ENCODE assay signal across 1 worm cellular context in genomic region chrII:11635745-11636161, ce11.
TF ChIP-seq lines count a peak whose summit lies in the region.

No protein-coding gene starts in this region.

TF ChIP-seq in whole organism, L4 larva, 104 proteins besides CTCF, POLR2A, EP300 and RAD21 (continued from another document):
- peak; percentile 25 for TF ChIP-seq pqm-1 (tag; optimal IDR thresholded peaks at IDR 0.05; lab: Kevin White, UChicago)
- 0 out of 2 replicates have a peak, but pooled peaks have one; percentile 28 for TF ChIP-seq snpc-1.2 (GFP tag; IDR thresholded peaks at IDR 0.05; lab: Robert Waterston, UW)
- TF ChIP-seq lin-38 (GFP tag; IDR thresholded peaks at IDR 0.05; lab: Robert Waterston, UW): peak; percentile 45; the same call in 1 of the 2 replicates
- 0 out of 2 replicates have a peak, but pooled peaks have one; percentile 21 for TF ChIP-seq F44E2.7 (GFP tag; IDR thresholded peaks at IDR 0.05; lab: Robert Waterston, UW)
- TF ChIP-seq egl-27 (tag; optimal IDR thresholded peaks at IDR 0.05; lab: Kevin White, UChicago): no peak
- TF ChIP-seq jun-1 (tag; optimal IDR thresholded peaks at IDR 0.05; lab: Kevin White, UChicago): peak; percentile 81
- 0 out of 2 replicates have a peak, but pooled peaks have one; percentile 15 for TF ChIP-seq lin-1 (GFP tag; IDR thresholded peaks at IDR 0.05; lab: Robert Waterston, UW)
- peak; percentile 64 for TF ChIP-seq fos-1 (tag; optimal IDR thresholded peaks at IDR 0.05; lab: Kevin White, UChicago)
- TF ChIP-seq spr-3 (GFP tag; optimal IDR thresholded peaks at IDR 0.05; lab: Kevin White, UChicago): no peak
- peak; percentile 25 for TF ChIP-seq nhr-10 (tag; optimal IDR thresholded peaks at IDR 0.05; lab: Kevin White, UChicago)
- TF ChIP-seq Y75B8A.6 (GFP tag; IDR thresholded peaks at IDR 0.05; lab: Robert Waterston, UW): 0 out of 2 replicates have a peak, but pooled peaks have one; percentile 64
- no peak for TF ChIP-seq F10B5.3 (tag; optimal IDR thresholded peaks at IDR 0.05; lab: Kevin White, UChicago)
- no peak for TF ChIP-seq lin-29 (GFP tag; IDR thresholded peaks at IDR 0.05; lab: Robert Waterston, UW)
- peak; percentile 45; the same call in 1 of the 2 replicates for TF ChIP-seq saeg-2 (GFP tag; IDR thresholded peaks at IDR 0.05; lab: Robert Waterston, UW)
- TF ChIP-seq ceh-20 (GFP tag; IDR thresholded peaks at IDR 0.05; lab: Robert Waterston, UW): 0 out of 2 replicates have a peak, but pooled peaks have one; percentile 6
- TF ChIP-seq nhr-6 (tag; optimal IDR thresholded peaks at IDR 0.05; lab: Kevin White, UChicago): peak; percentile 96
- no peak for TF ChIP-seq skn-1 (tag; optimal IDR thresholded peaks at IDR 0.05; lab: Kevin White, UChicago)
- peak; percentile 96 for TF ChIP-seq aha-1 (tag; lab: Kevin White, UChicago)
- no peak for TF ChIP-seq zag-1 (tag; optimal IDR thresholded peaks at IDR 0.05; lab: Kevin White, UChicago)
- no peak for TF ChIP-seq mdt-29 (GFP tag; IDR thresholded peaks at IDR 0.05; lab: Robert Waterston, UW)
- peak; percentile 37 for TF ChIP-seq fkh-10 (GFP tag; optimal IDR thresholded peaks at IDR 0.05; lab: Kevin White, UChicago)
- no peak for TF ChIP-seq madf-5 (GFP tag; IDR thresholded peaks at IDR 0.05; lab: Robert Waterston, UW)
- no peak for TF ChIP-seq zip-2 (tag; optimal IDR thresholded peaks at IDR 0.05; lab: Kevin White, UChicago)
- peak; percentile 74 for TF ChIP-seq mes-2 (tag; optimal IDR thresholded peaks at IDR 0.05; lab: Kevin White, UChicago; ENCODE audit: poor library complexity, severe bottlenecking)
- TF ChIP-seq rbr-2 (tag; optimal IDR thresholded peaks at IDR 0.05; lab: Kevin White, UChicago): peak; percentile 80
TF ChIP-seq in whole organism, L4 larva: peak in this region for 54.
